Fruit fly (Drosophila melanogaster): Measurements from ENCODE around the gene lectin-37Da.

- TF ChIP-seq CG8478 (optimal IDR thresholded peaks at IDR 0.05), result no peak
- no peak for TF ChIP-seq CTCF (optimal IDR thresholded peaks at IDR 0.05)
Measured at dm6 chr2L:19423467-19424122, 5.5 kb downstream of the lectin-37Da start, which contains the start of the genes Alp12 and CG13085.
